Fruit fly (Drosophila melanogaster) whole organism, adult: ENCODE data around the gene Atg6.

Experiments
- CG12768 ChIP-seq: fragments of 200-800 bp; sonication (Bioruptor generic); optimal IDR thresholded peaks from 2 replicates; lab custom pipeline; 2017; ENCODE audit warnings: missing biosample characterization, missing genetic modification characterization, mild to moderate bottlenecking, moderate library complexity, missing genetic modification reagents
- CG1620 ChIP-seq: fragments of 200-800 bp; sonication (Bioruptor generic); optimal IDR thresholded peaks from 2 replicates; lab custom pipeline; 2016; ENCODE audit warnings: missing biosample characterization, missing genetic modification characterization
- CG33017 ChIP-seq: fragments of 200-800 bp; sonication (Bioruptor generic); optimal IDR thresholded peaks from 2 replicates; lab custom pipeline; 2018; ENCODE audit warnings: missing biosample characterization, mild to moderate bottlenecking, missing genetic modification characterization, moderate library complexity
- CG5204 ChIP-seq: fragments of 200-800 bp; sonication (Bioruptor generic); optimal IDR thresholded peaks from 2 replicates; lab custom pipeline; 2016; ENCODE audit warnings: missing biosample characterization, missing genetic modification characterization
- Clk ChIP-seq: fragments of 200-800 bp; sonication (Bioruptor generic); optimal IDR thresholded peaks from 2 replicates; lab custom pipeline; 2017; ENCODE audit warnings: missing biosample characterization, missing genetic modification characterization
- Crg-1 ChIP-seq: fragments of 200-800 bp; sonication (Bioruptor generic); optimal IDR thresholded peaks from 2 replicates; lab custom pipeline; 2016; ENCODE audit warnings: missing biosample characterization, missing genetic modification characterization
- bab1 ChIP-seq: fragments of 200-800 bp; sonication (Bioruptor generic); optimal IDR thresholded peaks from 3 replicates; lab custom pipeline; 2019; ENCODE audit warnings: missing biosample characterization, mild to moderate bottlenecking, missing genetic modification characterization, moderate library complexity
- cic ChIP-seq: fragments of 200-800 bp; sonication (Bioruptor generic); optimal IDR thresholded peaks from 2 replicates; lab custom pipeline; 2017; ENCODE audit warnings: missing biosample characterization, mild to moderate bottlenecking, missing genetic modification characterization, moderate library complexity
- ovo ChIP-seq: fragments of 200-800 bp; sonication (Bioruptor generic); optimal IDR thresholded peaks from 2 replicates; lab custom pipeline; 2016; ENCODE audit warnings: missing biosample characterization, missing genetic modification characterization

DNA sequence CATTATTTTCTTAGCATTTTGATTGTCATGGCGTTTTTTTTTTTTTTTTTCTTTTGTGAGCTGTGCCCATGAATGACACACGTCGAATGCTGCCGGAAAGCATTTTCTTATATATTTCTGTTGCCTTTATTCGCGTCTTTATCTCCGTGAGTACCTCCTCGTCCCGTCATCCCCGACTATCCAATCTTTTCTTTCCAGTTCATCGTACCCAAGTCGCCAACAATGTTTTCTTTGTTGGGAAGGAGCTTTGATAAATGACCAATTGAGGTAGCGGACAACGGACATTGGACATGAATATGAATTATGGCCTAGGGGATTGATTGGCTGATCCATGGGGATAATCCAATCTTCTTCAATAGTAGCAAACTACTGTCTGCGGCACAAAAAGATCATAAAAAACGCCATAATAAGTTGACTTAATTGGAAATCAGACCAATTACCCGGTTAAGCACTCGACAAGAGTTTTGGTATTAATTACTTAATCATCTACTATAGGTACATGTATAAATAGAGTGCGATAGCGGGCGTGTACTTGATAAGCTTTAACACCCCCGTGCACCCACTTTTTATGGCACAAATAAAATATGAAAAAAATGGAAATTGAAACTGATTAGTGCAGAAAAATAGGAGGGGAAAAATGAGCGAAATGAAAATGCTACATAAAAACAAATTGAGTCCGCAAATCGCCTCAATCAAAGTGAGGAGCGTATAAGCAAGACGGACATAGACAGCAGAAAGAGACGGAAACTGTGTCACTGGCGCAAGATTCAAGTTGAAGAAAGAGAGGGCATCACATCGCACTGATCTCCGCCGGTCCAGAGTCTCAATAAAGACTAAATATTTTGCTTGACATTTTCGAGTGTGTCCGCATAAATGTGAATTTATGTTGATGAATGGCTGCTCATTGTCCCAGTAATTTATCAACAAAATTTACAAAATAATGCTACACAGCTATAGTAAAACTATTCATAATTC lies 34.4 kb downstream of the Atg6 start:
- no peak for TF ChIP-seq Clk (GFP tag; lab: Kevin White, UChicago)
- no peak for TF ChIP-seq Crg-1 (GFP tag; lab: Kevin White, UChicago)
- peak; percentile 44 for TF ChIP-seq cic (GFP tag; lab: Kevin White, UChicago)
- TF ChIP-seq ovo, result no peak
- no peak for TF ChIP-seq bab1 (GFP tag; lab: Kevin White, UChicago)
- no peak for TF ChIP-seq CG1620 (GFP tag; lab: Kevin White, UChicago)
- TF ChIP-seq CG5204 (GFP tag; lab: Kevin White, UChicago), result no peak
- TF ChIP-seq CG12768 (GFP tag; lab: Kevin White, UChicago), result peak; percentile 64
- no peak for TF ChIP-seq CG33017 (tag; lab: Kevin White, UChicago)
